Fruit fly (Drosophila melanogaster) ovary, adult (tissue): ENCODE results near the gene ImpE1.
A peak's percentile ranks its signal among the peaks of the same experiment; 100 is the strongest.

Experiments used
- CG17801 ChIP-seq: fragments of 200-800 bp; optimal IDR thresholded peaks from 2 replicates; lab custom pipeline; 2019; ENCODE audit warnings: missing biosample characterization, mild to moderate bottlenecking, missing genetic modification characterization, moderate library complexity; ENCODE audit not compliant: partially characterized antibody

The ImpE1 gene

dm6 chr3L:8394944-8395343 is 22.7 kb downstream of the ImpE1 start:
- TF ChIP-seq CG17801 (GFP tag; lab: Kevin White, UChicago), result no peak

- no peak for TF ChIP-seq CG17801 (GFP tag; lab: Kevin White, UChicago)
Measured at dm6 chr3L:8395630-8396168, 23.5 kb downstream of the ImpE1 start, which contains the start of gene CG7120. Gene CG7120, plus strand, starts transcription at chr3L:8396000.

dm6 chr3L:8396187-8396586 is 24.0 kb downstream of the ImpE1 start:
- TF ChIP-seq CG17801 (GFP tag; lab: Kevin White, UChicago), result no peak

- peak; percentile 95 for TF ChIP-seq CG17801 (GFP tag; lab: Kevin White, UChicago)
Measured at dm6 chr3L:8398763-8399445, 26.7 kb downstream of the ImpE1 start.

dm6 chr3L:8405123-8405522 is 32.9 kb downstream of the ImpE1 start, which contains the start of the genes Tpt, mkg-p and CG13667:
Gene Tpt, minus strand, starts transcription at chr3L:8405277.
Gene mkg-p, minus strand, starts transcription at chr3L:8405277.
Gene CG13667, plus strand, starts transcription at chr3L:8405454.
- TF ChIP-seq CG17801 (GFP tag; lab: Kevin White, UChicago), result no peak

dm6 chr3L:8411439-8411897 is 39.3 kb downstream of the ImpE1 start, which contains the start of gene Exo70:
Gene Exo70, plus strand, starts transcription at chr3L:8411851.
- no peak for TF ChIP-seq CG17801 (GFP tag; lab: Kevin White, UChicago)

- TF ChIP-seq CG17801 (GFP tag; lab: Kevin White, UChicago), result no peak
Measured at dm6 chr3L:8412725-8413124, 40.5 kb downstream of the ImpE1 start, which contains the start of the genes Oseg1 and mtrm. Gene Oseg1, minus strand, starts transcription at chr3L:8412825. Gene mtrm, plus strand, starts transcription at chr3L:8413012.

dm6 chr3L:8418984-8419383 is 46.8 kb downstream of the ImpE1 start:
- TF ChIP-seq CG17801 (GFP tag; lab: Kevin White, UChicago), result no peak

dm6 chr3L:8419622-8420176 is 47.5 kb downstream of the ImpE1 start:
- no peak for TF ChIP-seq CG17801 (GFP tag; lab: Kevin White, UChicago)

dm6 chr3L:8421361-8421760 is 49.2 kb downstream of the ImpE1 start:
- no peak for TF ChIP-seq CG17801 (GFP tag; lab: Kevin White, UChicago)

- peak; percentile 20 for TF ChIP-seq CG17801 (GFP tag; lab: Kevin White, UChicago)
Measured at dm6 chr3L:8421808-8422586, 49.8 kb downstream of the ImpE1 start, which contains the start of gene CG32354. Gene CG32354, minus strand, starts transcription at chr3L:8422205.

- no peak for TF ChIP-seq CG17801 (GFP tag; lab: Kevin White, UChicago)
Measured at dm6 chr3L:8423156-8423555, 51.0 kb downstream of the ImpE1 start.

- TF ChIP-seq CG17801 (GFP tag; lab: Kevin White, UChicago), result peak; percentile 24
Measured at dm6 chr3L:8424831-8425336, 52.7 kb downstream of the ImpE1 start, which contains the start of gene Cbl. Gene Cbl, plus strand, starts transcription at chr3L:8424954.

dm6 chr3L:8437583-8437982 is 65.4 kb downstream of the ImpE1 start:
- no peak for TF ChIP-seq CG17801 (GFP tag; lab: Kevin White, UChicago)
